Worm (Caenorhabditis elegans): ENCODE data around the gene K09F6.9.
"Not testable (repeated sequence)": the region's sequence is repeated elsewhere in the genome, so short reads cannot be mapped to it uniquely, and the experiment has no call there.

K09F6.9 gene

ce11 chrII:2288798-2289197 is 6.3 kb upstream of the K09F6.9 start, which contains the start of the genes K09F6.10 and K09F6.13:
Gene K09F6.10 (minus strand): TSS chrII:2288883.
Gene K09F6.13 (plus strand): TSS chrII:2289114.
- TF ChIP-seq ztf-29 (GFP tag; IDR thresholded peaks at IDR 0.05), result no peak
- no peak for TF ChIP-seq T22C8.4 (GFP tag; IDR thresholded peaks at IDR 0.05)
- no peak for TF ChIP-seq klf-2 (GFP tag; conservative IDR thresholded peaks at IDR 0.05)

- TF ChIP-seq ref-1 (GFP tag; conservative IDR thresholded peaks at IDR 0.05) (no peak), tab-1 (GFP tag; IDR thresholded peaks at IDR 0.05) (no peak), T22C8.4 (GFP tag; IDR thresholded peaks at IDR 0.05) (no peak), cog-1 (tag; optimal IDR thresholded peaks at IDR 0.05) (no peak), klf-2 (GFP tag; conservative IDR thresholded peaks at IDR 0.05) (no peak), med-1 (GFP tag; optimal IDR thresholded peaks at IDR 0.05; ENCODE audit: insufficient read depth) (no peak), ztf-23 (GFP tag; IDR thresholded peaks at IDR 0.05) (no peak), ztf-29 (GFP tag; IDR thresholded peaks at IDR 0.05) (no peak), flt-1 (GFP tag; IDR thresholded peaks at IDR 0.05) (no peak)
Measured at ce11 chrII:2284703-2285102, 2.2 kb upstream of the K09F6.9 start.

- TF ChIP-seq ztf-23 (GFP tag; IDR thresholded peaks at IDR 0.05) (no peak), cog-1 (tag; optimal IDR thresholded peaks at IDR 0.05) (no peak), ztf-29 (GFP tag; IDR thresholded peaks at IDR 0.05) (no peak), tab-1 (GFP tag; IDR thresholded peaks at IDR 0.05) (no peak), flt-1 (GFP tag; IDR thresholded peaks at IDR 0.05) (no peak), klf-2 (GFP tag; conservative IDR thresholded peaks at IDR 0.05) (no peak), ref-1 (GFP tag; conservative IDR thresholded peaks at IDR 0.05) (no peak), med-1 (GFP tag; optimal IDR thresholded peaks at IDR 0.05; ENCODE audit: insufficient read depth) (no peak), T22C8.4 (GFP tag; IDR thresholded peaks at IDR 0.05) (no peak)
Measured at ce11 chrII:2279839-2280238, 2.7 kb downstream of the K09F6.9 start, which contains the start of gene K09F6.11. Gene K09F6.11 (plus strand): TSS chrII:2280139.

- no peak for TF ChIP-seq med-1 (GFP tag; optimal IDR thresholded peaks at IDR 0.05; ENCODE audit: insufficient read depth)
- no peak for TF ChIP-seq T22C8.4 (GFP tag; IDR thresholded peaks at IDR 0.05)
- TF ChIP-seq flt-1 (GFP tag; IDR thresholded peaks at IDR 0.05), result no peak
- TF ChIP-seq ztf-29 (GFP tag; IDR thresholded peaks at IDR 0.05), result no peak
- TF ChIP-seq ref-1 (GFP tag; conservative IDR thresholded peaks at IDR 0.05), result no peak
- no peak for TF ChIP-seq ztf-23 (GFP tag; IDR thresholded peaks at IDR 0.05)
- TF ChIP-seq klf-2 (GFP tag; conservative IDR thresholded peaks at IDR 0.05), result no peak
Measured at ce11 chrII:2279263-2279662, 3.2 kb downstream of the K09F6.9 start, which contains the start of gene K09F6.6. Gene K09F6.6 (minus strand): TSS chrII:2279305.

ce11 chrII:2277418-2277817 is 5.1 kb downstream of the K09F6.9 start, which contains the start of gene K09F6.15:
Gene K09F6.15 (minus strand): TSS chrII:2277518.
- TF ChIP-seq ref-1 (GFP tag; conservative IDR thresholded peaks at IDR 0.05) (no peak), cog-1 (tag; optimal IDR thresholded peaks at IDR 0.05) (no peak), klf-2 (GFP tag; conservative IDR thresholded peaks at IDR 0.05) (no peak), flt-1 (GFP tag; IDR thresholded peaks at IDR 0.05) (no peak), tab-1 (GFP tag; IDR thresholded peaks at IDR 0.05) (no peak), med-1 (GFP tag; optimal IDR thresholded peaks at IDR 0.05; ENCODE audit: insufficient read depth) (no peak), ztf-29 (GFP tag; IDR thresholded peaks at IDR 0.05) (no peak), T22C8.4 (GFP tag; IDR thresholded peaks at IDR 0.05) (no peak)

ce11 chrII:2273750-2274149 is 8.7 kb downstream of the K09F6.9 start:
- TF ChIP-seq tab-1 (GFP tag; IDR thresholded peaks at IDR 0.05) (no peak), T22C8.4 (GFP tag; IDR thresholded peaks at IDR 0.05) (no peak), flt-1 (GFP tag; IDR thresholded peaks at IDR 0.05) (no peak), klf-2 (GFP tag; conservative IDR thresholded peaks at IDR 0.05) (no peak), ref-1 (GFP tag; conservative IDR thresholded peaks at IDR 0.05) (no peak), ztf-23 (GFP tag; IDR thresholded peaks at IDR 0.05) (no peak), cog-1 (tag; optimal IDR thresholded peaks at IDR 0.05) (no peak), med-1 (GFP tag; optimal IDR thresholded peaks at IDR 0.05; ENCODE audit: insufficient read depth) (no peak), ztf-29 (GFP tag; IDR thresholded peaks at IDR 0.05) (no peak)

ce11 chrII:2254861-2255260 is 27.6 kb downstream of the K09F6.9 start, which contains the start of gene K09F6.3:
Gene K09F6.3 (plus strand): TSS chrII:2255161.
- not testable (repeated sequence) for TF ChIP-seq cog-1 (tag; optimal IDR thresholded peaks at IDR 0.05); T22C8.4 (GFP tag; IDR thresholded peaks at IDR 0.05); ztf-23 (GFP tag; IDR thresholded peaks at IDR 0.05)

- TF ChIP-seq cog-1 (tag; optimal IDR thresholded peaks at IDR 0.05), result no peak
- no peak for TF ChIP-seq T22C8.4 (GFP tag; IDR thresholded peaks at IDR 0.05)
- TF ChIP-seq med-1 (GFP tag; optimal IDR thresholded peaks at IDR 0.05; ENCODE audit: insufficient read depth), result no peak
- no peak for TF ChIP-seq ztf-23 (GFP tag; IDR thresholded peaks at IDR 0.05)
- TF ChIP-seq klf-2 (GFP tag; conservative IDR thresholded peaks at IDR 0.05), result no peak
- TF ChIP-seq tab-1 (GFP tag; IDR thresholded peaks at IDR 0.05), result no peak
- TF ChIP-seq ztf-29 (GFP tag; IDR thresholded peaks at IDR 0.05), result no peak
- no peak for TF ChIP-seq flt-1 (GFP tag; IDR thresholded peaks at IDR 0.05)
- TF ChIP-seq ref-1 (GFP tag; conservative IDR thresholded peaks at IDR 0.05), result no peak
Measured at ce11 chrII:2253676-2254075, 28.8 kb downstream of the K09F6.9 start.

ce11 chrII:2251617-2252016 is 30.9 kb downstream of the K09F6.9 start:
- TF ChIP-seq tab-1 (GFP tag; IDR thresholded peaks at IDR 0.05), result no peak
- no peak for TF ChIP-seq klf-2 (GFP tag; conservative IDR thresholded peaks at IDR 0.05)
- TF ChIP-seq flt-1 (GFP tag; IDR thresholded peaks at IDR 0.05), result no peak
- peak; percentile 30; the same call in 1 of the 2 replicates for TF ChIP-seq ref-1 (GFP tag; conservative IDR thresholded peaks at IDR 0.05)
- no peak for TF ChIP-seq med-1 (GFP tag; optimal IDR thresholded peaks at IDR 0.05; ENCODE audit: insufficient read depth)
- no peak for TF ChIP-seq ztf-23 (GFP tag; IDR thresholded peaks at IDR 0.05)
- TF ChIP-seq ztf-29 (GFP tag; IDR thresholded peaks at IDR 0.05), result no peak
- no peak for TF ChIP-seq cog-1 (tag; optimal IDR thresholded peaks at IDR 0.05)
- no peak for TF ChIP-seq T22C8.4 (GFP tag; IDR thresholded peaks at IDR 0.05)

ce11 chrII:2243342-2243741 is 39.2 kb downstream of the K09F6.9 start, which contains the start of gene F54A3.2:
Gene F54A3.2 (plus strand): TSS chrII:2243642.
- TF ChIP-seq ztf-29 (GFP tag; IDR thresholded peaks at IDR 0.05) (no peak), cog-1 (tag; optimal IDR thresholded peaks at IDR 0.05) (no peak), ztf-23 (GFP tag; IDR thresholded peaks at IDR 0.05) (no peak), klf-2 (GFP tag; conservative IDR thresholded peaks at IDR 0.05) (no peak), T22C8.4 (GFP tag; IDR thresholded peaks at IDR 0.05) (no peak), tab-1 (GFP tag; IDR thresholded peaks at IDR 0.05) (no peak), flt-1 (GFP tag; IDR thresholded peaks at IDR 0.05) (no peak), med-1 (GFP tag; optimal IDR thresholded peaks at IDR 0.05; ENCODE audit: insufficient read depth) (no peak), ref-1 (GFP tag; conservative IDR thresholded peaks at IDR 0.05) (no peak)

Measured in whole organism, midembryonic.